Worm (Caenorhabditis elegans) whole organism, young adult: ENCODE measurements around the gene C06E4.2.

ENCODE experiments used
- F39B2.1 ChIP-seq: fragments of 200-800 bp; sonication (Bioruptor generic); IDR thresholded peaks from 2 replicates; pipeline ENCODE4 v1.3.6; 2022; ENCODE audit warnings: missing genetic modification reagents, missing genetic modification characterization, missing compliant biosample characterization
- F49E8.2 ChIP-seq: sonication (generic microtip); optimal IDR thresholded peaks from 3 replicates; lab custom pipeline; 2017; ENCODE audit warnings: missing genetic modification characterization, mild to moderate bottlenecking, missing compliant biosample characterization, antibody characterized with exemption, moderate library complexity; ENCODE audit not compliant: insufficient read depth
- K12H6.12 ChIP-seq: fragments of 200-800 bp; sonication (Bioruptor generic); optimal IDR thresholded peaks from 2 replicates; lab custom pipeline; 2018; ENCODE audit warnings: mild to moderate bottlenecking, missing genetic modification characterization, missing compliant biosample characterization
- nhr-27 ChIP-seq: fragments of 200-800 bp; sonication (Bioruptor generic); optimal IDR thresholded peaks from 2 replicates; lab custom pipeline; 2018; ENCODE audit warnings: mild to moderate bottlenecking, missing genetic modification characterization, moderate library complexity, missing compliant biosample characterization
- sdz-38 ChIP-seq: sonication (generic microtip); optimal IDR thresholded peaks from 2 replicates; lab custom pipeline; 2016; ENCODE audit warnings: missing genotype, missing genetic modification characterization, missing compliant biosample characterization
- sea-2 ChIP-seq: fragments of 200-800 bp; sonication (Bioruptor generic); IDR thresholded peaks from 2 replicates; pipeline ENCODE4 v1.3.6; 2022; ENCODE audit warnings: missing genetic modification characterization, missing compliant biosample characterization

- TF ChIP-seq F49E8.2 (tag; lab: Kevin White, UChicago) (no peak), sdz-38 (no peak), K12H6.12 (tag; lab: Kevin White, UChicago) (no peak), sea-2 (no peak), nhr-27 (tag; lab: Kevin White, UChicago) (no peak), F39B2.1 (no peak)
Observed at ce11 chrIV:7230935-7231334, 45.8 kb upstream of the C06E4.2 start, which contains the start of gene D2024.4.
